Worm (Caenorhabditis elegans): Measurements from ENCODE around the gene C07G1.7.

DNA sequence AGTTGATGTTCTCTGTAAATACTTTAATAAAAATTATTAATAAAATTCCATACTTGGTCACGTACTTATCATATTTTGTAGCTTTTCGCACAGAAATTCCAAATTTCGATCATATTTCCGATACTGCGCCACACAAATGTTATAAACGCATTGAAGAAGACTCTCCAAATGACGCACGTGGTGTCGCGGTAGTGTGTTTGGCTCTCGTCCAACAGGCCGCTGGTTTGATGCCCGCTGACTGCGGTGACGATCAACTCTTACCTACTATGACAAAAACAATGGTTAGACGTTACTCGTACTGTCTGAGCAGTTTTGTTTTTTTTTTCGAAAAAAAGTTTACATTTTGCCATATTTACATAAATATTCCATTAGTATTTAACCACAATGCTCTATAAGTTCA is 41.2 kb upstream of the C07G1.7 start:
- TF ChIP-seq nhr-237 (tag; optimal IDR thresholded peaks at IDR 0.05) (no peak), lin-39 (tag; optimal IDR thresholded peaks at IDR 0.05) (no peak), ZK546.5 (tag; optimal IDR thresholded peaks at IDR 0.05) (no peak), unc-39 (tag; optimal IDR thresholded peaks at IDR 0.05) (no peak), nhr-25 (tag; optimal IDR thresholded peaks at IDR 0.05) (peak; percentile 26)

Measured in whole organism, L2 larva.